Fruit fly (Drosophila melanogaster): Measurements from ENCODE around the gene CG17196.

CG17196 gene

DNA sequence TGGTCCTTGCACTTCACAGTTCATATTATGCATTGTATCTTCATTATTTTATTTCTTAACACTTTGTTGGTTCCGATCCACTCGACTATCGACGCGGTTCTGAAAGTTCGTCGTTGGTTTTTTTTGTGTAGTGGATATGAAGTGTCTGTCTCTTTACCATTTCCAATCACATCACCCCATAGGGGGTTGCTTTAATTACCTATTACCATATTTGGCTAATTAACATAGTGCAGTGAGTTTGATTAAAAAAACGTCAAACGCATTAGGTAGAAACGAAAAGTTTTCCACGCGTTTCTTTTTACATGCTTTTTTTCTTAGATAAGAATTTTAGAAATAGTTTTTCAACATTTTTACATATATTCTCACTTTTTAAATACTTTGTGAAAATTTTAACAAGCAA is 13.0 kb downstream of the CG17196 start, which contains the start of gene LpR1:
TSS of gene LpR1 (minus strand) at position 101 of the 400 bp plus-strand sequence.
- TF ChIP-seq Sin3A (optimal IDR thresholded peaks at IDR 0.05): no peak

DNA sequence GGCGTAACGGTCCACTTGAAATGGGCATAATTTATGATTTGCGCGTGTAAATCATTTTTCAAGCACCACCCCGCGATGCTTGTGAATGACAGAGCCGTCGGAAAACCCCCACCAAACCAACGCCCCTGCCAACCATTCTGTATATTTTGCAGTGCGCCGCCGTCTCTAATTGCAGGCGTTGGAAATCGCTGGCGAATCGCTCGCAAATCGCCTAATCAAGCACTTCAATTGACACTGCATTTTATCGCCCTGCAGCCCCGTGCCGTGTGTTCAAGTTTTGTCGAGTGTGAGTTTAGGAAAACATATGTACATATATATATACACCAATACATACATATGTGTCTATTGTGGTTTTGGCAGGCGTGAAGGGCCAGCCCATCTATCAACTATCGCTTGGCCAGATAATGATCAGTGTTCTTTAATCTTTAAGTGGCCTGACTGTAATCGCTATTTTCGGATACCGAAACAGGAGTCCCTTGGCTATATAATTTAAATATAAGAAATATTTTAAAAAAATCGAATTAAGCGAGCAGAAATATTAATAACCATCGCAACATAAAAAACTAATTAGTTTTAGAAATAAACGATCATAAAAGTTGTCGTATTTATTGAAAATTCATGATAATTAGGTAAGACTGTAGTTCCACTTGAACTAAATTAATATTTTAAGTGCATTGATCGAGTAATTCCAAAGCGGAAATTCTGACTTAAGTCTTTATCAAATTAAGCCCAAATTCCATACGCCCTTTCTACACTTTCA is 13.9 kb downstream of the CG17196 start:
- no peak for TF ChIP-seq Sin3A (optimal IDR thresholded peaks at IDR 0.05)
- TF ChIP-seq psq (optimal IDR thresholded peaks at IDR 0.05): no peak
- no peak for TF ChIP-seq insv (optimal IDR thresholded peaks at IDR 0.05)
- TF ChIP-seq h (optimal IDR thresholded peaks at IDR 0.05): no peak
- TF ChIP-seq Myc (optimal IDR thresholded peaks at IDR 0.05): no peak
- TF ChIP-seq ttk (optimal IDR thresholded peaks at IDR 0.05): no peak

DNA sequence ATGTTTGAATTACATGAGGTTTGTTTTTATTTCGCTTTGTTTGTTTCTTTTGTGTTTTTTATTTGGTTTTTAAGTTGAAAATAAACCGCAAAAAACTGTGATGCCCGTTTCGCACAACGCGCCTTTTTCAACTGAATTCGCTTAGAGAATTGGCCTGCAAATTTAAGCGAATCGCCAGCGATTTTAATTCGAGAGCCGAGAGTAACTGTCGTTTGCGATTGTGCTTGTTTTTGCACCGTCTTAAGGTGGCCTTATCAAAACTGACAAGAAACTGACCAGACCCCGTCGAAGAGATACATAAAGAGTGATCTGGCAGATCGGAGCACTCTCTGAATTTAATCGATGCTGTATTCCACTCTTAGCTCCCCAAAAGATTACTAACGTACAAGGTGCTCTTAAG is 15.8 kb downstream of the CG17196 start:
- TF ChIP-seq psq (optimal IDR thresholded peaks at IDR 0.05) (no peak), h (optimal IDR thresholded peaks at IDR 0.05) (no peak), Myc (optimal IDR thresholded peaks at IDR 0.05) (no peak), insv (optimal IDR thresholded peaks at IDR 0.05) (no peak), Sin3A (optimal IDR thresholded peaks at IDR 0.05) (no peak), ttk (optimal IDR thresholded peaks at IDR 0.05) (no peak)

DNA sequence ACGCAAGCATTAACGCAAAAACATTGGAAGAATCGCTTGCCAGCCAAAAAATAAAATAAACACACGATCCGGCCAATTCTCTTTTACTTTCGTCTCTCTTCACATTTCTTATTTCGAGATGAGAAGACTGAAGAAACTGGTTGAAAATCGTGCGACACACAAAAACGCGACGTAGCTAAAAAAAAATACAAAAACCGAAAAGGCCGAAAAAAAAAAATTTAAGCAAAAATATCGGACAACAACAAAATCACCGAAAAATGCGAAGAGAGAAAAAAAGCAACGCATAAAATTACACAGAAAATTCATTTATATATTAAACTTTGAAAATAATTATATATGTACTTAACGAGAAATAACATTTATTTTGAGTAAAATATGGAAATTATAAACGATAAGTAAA is 16.6 kb downstream of the CG17196 start:
- TF ChIP-seq ttk (optimal IDR thresholded peaks at IDR 0.05): no peak
- TF ChIP-seq h (optimal IDR thresholded peaks at IDR 0.05): no peak
- no peak for TF ChIP-seq psq (optimal IDR thresholded peaks at IDR 0.05)
- TF ChIP-seq Sin3A (optimal IDR thresholded peaks at IDR 0.05): no peak
- TF ChIP-seq Myc (optimal IDR thresholded peaks at IDR 0.05): no peak
- no peak for TF ChIP-seq insv (optimal IDR thresholded peaks at IDR 0.05)

DNA sequence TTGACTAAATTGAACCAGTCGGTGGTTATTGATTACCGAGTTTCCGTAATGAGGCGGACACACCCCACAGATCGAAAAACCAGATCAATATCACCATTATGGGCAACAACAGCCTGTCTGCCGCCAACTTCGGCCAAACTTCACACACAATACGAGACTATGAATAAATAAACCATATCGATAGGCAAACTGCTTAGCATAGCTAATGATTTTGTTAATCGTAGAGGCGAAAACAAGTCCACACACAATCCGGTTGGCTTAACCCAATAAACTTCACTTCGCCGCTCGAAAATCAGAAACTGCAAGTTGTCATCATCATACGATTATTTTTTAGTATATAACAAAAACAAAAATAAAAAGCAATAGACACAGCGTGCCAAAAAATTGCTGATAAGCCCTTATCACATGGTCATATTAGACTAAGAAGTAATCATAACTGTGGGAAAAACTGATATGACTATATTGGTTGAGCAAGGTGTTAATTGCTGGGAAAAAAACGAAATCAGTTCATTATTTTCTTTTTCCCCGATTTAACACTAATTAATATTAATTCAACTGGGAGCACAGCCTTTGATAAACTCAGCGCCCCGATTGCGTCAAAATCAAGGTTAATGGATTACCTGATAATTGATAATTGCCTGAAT is 20.1 kb downstream of the CG17196 start:
- TF ChIP-seq ttk (optimal IDR thresholded peaks at IDR 0.05) (no peak), h (optimal IDR thresholded peaks at IDR 0.05) (no peak), insv (optimal IDR thresholded peaks at IDR 0.05) (no peak), Myc (optimal IDR thresholded peaks at IDR 0.05) (no peak), psq (optimal IDR thresholded peaks at IDR 0.05) (no peak), Sin3A (optimal IDR thresholded peaks at IDR 0.05) (no peak)

DNA sequence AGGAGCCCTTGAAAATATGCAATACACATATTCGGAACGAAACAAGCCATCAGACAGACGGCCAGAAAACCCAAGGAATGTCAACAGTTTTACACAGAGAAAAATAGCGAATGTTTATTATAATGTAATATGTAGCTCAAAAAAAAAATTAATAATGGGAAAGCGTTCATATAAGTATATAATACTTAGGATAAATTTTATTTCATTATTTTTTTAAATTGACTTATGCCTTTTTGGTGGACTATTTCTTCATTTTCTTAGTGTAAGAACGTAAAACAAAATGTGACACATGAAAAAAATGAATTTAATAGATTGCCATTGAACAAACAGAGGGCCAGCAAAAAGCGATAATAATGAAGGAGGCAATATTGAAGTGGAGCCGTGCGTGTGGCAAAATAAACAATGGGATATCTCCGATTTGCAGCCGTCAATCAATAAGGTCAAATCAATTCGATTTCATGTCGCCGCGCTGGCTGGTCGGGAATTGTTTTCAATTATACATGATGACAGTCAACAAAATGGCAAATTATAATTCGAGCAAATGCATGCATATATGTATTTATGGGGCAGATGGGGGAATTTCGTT is 21.1 kb downstream of the CG17196 start:
- TF ChIP-seq Sin3A (optimal IDR thresholded peaks at IDR 0.05) (no peak), h (optimal IDR thresholded peaks at IDR 0.05) (no peak), Myc (optimal IDR thresholded peaks at IDR 0.05) (no peak), insv (optimal IDR thresholded peaks at IDR 0.05) (no peak), ttk (optimal IDR thresholded peaks at IDR 0.05) (no peak), psq (optimal IDR thresholded peaks at IDR 0.05) (no peak)

DNA sequence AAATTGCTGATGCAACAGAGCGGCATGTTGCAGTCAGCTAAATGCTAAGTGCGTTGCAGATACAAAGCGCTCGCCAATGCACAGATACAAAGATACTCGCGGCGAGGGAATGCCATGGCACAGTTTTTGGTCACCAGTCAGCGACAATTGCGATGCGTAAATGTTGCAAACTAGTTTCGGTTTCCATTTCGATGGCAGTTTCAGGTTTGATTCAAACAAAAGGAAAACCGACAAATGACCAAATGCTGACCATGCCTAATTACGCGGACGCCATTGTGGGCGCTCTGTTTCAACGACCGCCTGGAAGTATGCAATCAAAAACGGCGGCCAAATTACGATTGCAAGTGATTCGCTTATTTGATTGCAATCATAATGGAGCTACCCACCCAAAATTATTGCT is 22.2 kb downstream of the CG17196 start:
- TF ChIP-seq ttk (optimal IDR thresholded peaks at IDR 0.05): no peak
- no peak for TF ChIP-seq Myc (optimal IDR thresholded peaks at IDR 0.05)
- no peak for TF ChIP-seq h (optimal IDR thresholded peaks at IDR 0.05)
- TF ChIP-seq insv (optimal IDR thresholded peaks at IDR 0.05): no peak
- TF ChIP-seq psq (optimal IDR thresholded peaks at IDR 0.05): no peak
- TF ChIP-seq Sin3A (optimal IDR thresholded peaks at IDR 0.05): no peak

DNA sequence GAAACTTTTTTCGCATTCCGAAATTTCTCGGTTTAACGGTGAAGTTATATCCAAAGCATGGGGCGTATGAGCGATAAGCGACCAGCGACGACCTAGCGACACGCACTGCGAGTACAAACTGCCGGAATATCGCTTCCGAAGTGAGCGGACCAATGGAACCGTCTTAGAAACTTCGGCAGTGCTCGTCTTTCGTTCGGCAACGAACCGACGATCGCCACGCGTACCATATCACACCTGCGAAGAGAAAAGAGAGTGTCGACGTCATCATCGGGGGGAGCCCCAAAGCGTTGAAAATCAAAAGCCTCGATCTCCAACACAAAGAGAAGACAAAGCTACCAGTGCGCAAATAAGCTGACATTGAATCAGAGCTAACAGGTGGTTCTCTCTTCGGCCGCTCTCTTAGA is 35.7 kb downstream of the CG17196 start, which contains the start of gene LpR2:
TSS of gene LpR2 (minus strand) at position 118 of the 404 bp plus-strand sequence.
- TF ChIP-seq ttk (optimal IDR thresholded peaks at IDR 0.05) (no peak), psq (optimal IDR thresholded peaks at IDR 0.05) (no peak), Myc (optimal IDR thresholded peaks at IDR 0.05) (no peak), h (optimal IDR thresholded peaks at IDR 0.05) (no peak), Sin3A (optimal IDR thresholded peaks at IDR 0.05) (no peak), insv (optimal IDR thresholded peaks at IDR 0.05) (no peak)

DNA sequence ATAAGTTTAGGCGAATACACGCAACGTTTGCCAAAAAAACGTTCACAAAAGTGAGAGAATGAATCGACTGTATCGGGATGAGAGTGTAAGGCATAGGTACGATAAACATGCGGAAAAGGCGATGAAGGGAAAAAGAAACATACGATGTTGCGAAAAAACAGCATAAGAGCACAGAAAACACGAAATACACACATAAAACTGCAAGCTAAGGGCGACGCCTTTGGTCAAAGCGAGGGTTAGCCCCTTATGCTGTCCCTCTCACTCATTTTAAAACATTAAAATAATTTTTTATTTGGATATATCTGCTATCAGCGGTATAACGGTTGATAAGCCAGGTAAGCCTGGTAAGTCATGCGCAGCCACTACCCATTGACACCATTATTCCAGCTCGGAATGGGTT is 36.3 kb downstream of the CG17196 start:
- TF ChIP-seq Sin3A (optimal IDR thresholded peaks at IDR 0.05): no peak
- no peak for TF ChIP-seq psq (optimal IDR thresholded peaks at IDR 0.05)
- TF ChIP-seq Myc (optimal IDR thresholded peaks at IDR 0.05): no peak
- TF ChIP-seq h (optimal IDR thresholded peaks at IDR 0.05): no peak
- no peak for TF ChIP-seq ttk (optimal IDR thresholded peaks at IDR 0.05)
- TF ChIP-seq insv (optimal IDR thresholded peaks at IDR 0.05): no peak

DNA sequence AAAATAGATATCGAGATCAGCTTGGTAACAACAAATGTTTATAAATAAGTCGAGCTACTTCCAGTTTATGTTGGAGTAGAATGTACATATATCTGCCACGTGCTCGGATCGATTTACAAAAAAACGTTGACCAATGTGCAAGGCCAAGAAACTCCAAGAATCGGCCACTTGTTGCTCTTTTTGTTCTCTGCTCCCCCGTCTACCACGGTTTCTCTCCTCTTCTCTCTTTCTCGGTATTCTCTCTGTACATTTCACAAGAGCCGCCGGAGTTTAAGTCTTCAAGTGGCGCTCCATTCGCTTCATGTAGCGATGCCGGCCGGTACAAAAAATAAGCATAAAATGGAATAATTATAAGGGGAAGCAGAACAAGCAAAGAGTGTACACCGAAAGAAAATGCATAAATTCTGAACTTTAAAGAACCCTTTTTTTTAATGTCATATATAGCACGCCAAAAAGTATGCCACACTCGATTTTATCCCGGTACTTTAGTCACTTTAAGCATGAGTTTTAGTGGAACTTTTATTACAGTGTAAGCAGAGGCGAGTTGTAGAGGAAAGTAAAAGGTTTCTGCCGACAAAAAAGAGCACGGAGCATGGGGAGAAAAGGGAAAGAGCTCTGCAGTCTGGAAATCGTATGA is 38.2 kb downstream of the CG17196 start:
- no peak for TF ChIP-seq Sin3A (optimal IDR thresholded peaks at IDR 0.05)
- TF ChIP-seq h (optimal IDR thresholded peaks at IDR 0.05): no peak

DNA sequence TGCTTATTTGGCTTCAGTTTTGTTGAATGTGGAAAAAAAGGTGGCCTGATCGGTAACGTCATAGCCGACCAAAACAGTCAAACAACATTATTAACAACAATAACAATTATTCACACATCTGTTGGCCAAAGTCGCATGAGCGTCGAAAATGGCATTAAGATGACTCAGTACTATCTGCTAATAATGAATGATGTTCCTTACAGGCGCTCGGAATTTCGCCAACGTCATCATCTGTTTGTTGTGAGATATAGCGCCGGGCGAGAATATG is 40.3 kb downstream of the CG17196 start:
- TF ChIP-seq psq (optimal IDR thresholded peaks at IDR 0.05) (no peak), Sin3A (optimal IDR thresholded peaks at IDR 0.05) (no peak), Myc (optimal IDR thresholded peaks at IDR 0.05) (no peak), h (optimal IDR thresholded peaks at IDR 0.05) (no peak), insv (optimal IDR thresholded peaks at IDR 0.05) (no peak), ttk (optimal IDR thresholded peaks at IDR 0.05) (no peak)

DNA sequence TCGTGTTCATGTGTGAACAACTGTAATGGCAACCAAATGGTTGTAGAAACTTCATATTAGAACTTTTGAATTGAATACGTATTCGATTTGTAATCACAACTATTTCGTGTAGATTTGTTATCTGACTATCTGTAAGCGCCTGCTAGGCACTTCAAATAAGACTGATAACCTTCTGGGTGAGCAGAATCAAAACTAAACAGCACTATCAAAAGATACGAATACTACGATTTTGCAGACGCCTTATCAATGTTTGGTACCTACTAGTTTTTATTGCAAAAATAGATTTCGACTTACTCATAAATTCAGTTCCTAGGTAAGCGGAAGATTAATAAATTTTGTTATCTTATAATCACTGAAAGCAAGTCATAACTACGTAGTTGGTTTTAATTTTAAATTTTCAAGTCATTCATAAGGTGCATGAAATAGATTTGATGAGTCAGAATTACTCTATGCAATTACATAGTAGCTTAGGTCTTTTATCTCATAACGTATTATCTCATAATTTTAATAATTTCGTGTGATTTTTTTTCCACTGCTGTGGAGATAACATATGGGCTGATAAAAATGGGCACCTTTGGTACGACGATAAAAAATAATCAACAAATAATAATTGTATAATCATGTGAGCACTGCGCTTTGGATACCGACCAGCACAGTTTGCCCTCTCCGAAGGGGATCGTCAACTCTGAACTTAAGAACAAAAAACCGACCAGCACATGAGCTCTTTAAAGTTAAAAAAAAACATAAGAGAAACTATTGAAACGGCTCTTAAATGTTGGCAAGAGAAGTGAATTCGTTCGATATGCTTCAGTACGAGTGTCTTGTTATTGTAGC is 40.9 kb downstream of the CG17196 start:
- no peak for TF ChIP-seq Myc (optimal IDR thresholded peaks at IDR 0.05)
- TF ChIP-seq insv (optimal IDR thresholded peaks at IDR 0.05): no peak
- TF ChIP-seq psq (optimal IDR thresholded peaks at IDR 0.05): no peak
- TF ChIP-seq Sin3A (optimal IDR thresholded peaks at IDR 0.05): no peak

Data from Kc167 (cell line).